Worm (Caenorhabditis elegans) whole organism, midembryonic: ENCODE results near the gene T05A8.11.

Experiments
- T22C8.4 ChIP-seq: fragments of 200-800 bp; sonication (Bioruptor generic); IDR thresholded peaks from 2 replicates; pipeline ENCODE4 v1.3.6; 2022; ENCODE audit warnings: missing genetic modification characterization, missing compliant biosample characterization
- flt-1 ChIP-seq: fragments of 200-800 bp; sonication (Bioruptor generic); IDR thresholded peaks from 2 replicates; pipeline ENCODE4 v1.3.6; 2022; ENCODE audit warnings: missing genetic modification characterization, missing compliant biosample characterization
- tab-1 ChIP-seq: fragments of 200-800 bp; sonication (Bioruptor generic); IDR thresholded peaks from 2 replicates; pipeline ENCODE4 v1.3.6; 2022; ENCODE audit warnings: missing genetic modification characterization, missing compliant biosample characterization
- ztf-29 ChIP-seq: fragments of 200-800 bp; sonication (Bioruptor generic); IDR thresholded peaks from 2 replicates; pipeline ENCODE4 v1.3.6; 2022; ENCODE audit warnings: missing genetic modification reagents, missing genetic modification characterization, missing compliant biosample characterization

ce11 chrII:2721992-2722391 lies 3.5 kb downstream of the T05A8.11 start:
- TF ChIP-seq flt-1, result no peak
- TF ChIP-seq tab-1, result no peak
- no peak for TF ChIP-seq T22C8.4 (GFP tag; lab: Robert Waterston, UW)
- no peak for TF ChIP-seq ztf-29
